Worm (Caenorhabditis elegans): ENCODE results near the gene srj-10.

ce11 chrV:16046573-16046972, 27.2 kb downstream of the srj-10 start, which contains the start of gene ZK285.2:
- no peak for TF ChIP-seq lin-13 (tag; optimal IDR thresholded peaks at IDR 0.05)
- no peak for TF ChIP-seq nhr-12 (tag; optimal IDR thresholded peaks at IDR 0.05)
- TF ChIP-seq nhr-76 (tag; optimal IDR thresholded peaks at IDR 0.05): no peak
- no peak for TF ChIP-seq lsy-2 (tag; optimal IDR thresholded peaks at IDR 0.05)
- TF ChIP-seq ham-2 (GFP tag; optimal IDR thresholded peaks at IDR 0.05): no peak
